Worm (Caenorhabditis elegans) whole organism, mixed stage, embryonic: ENCODE measurements around the gene F39D8.3.

Experiments used
- M03D4.4 ChIP-seq: sonication (generic microtip); optimal IDR thresholded peaks from 2 replicates; lab custom pipeline; 2017; ENCODE audit warnings: mild to moderate bottlenecking, missing genetic modification characterization, missing compliant biosample characterization
- ceh-39 ChIP-seq: fragments of 150-350 bp; optimal IDR thresholded peaks from 2 replicates; lab custom pipeline; 2014; ENCODE audit warnings: missing biosample characterization, missing genetic modification characterization
- ceh-43 ChIP-seq: fragments of 200-800 bp; sonication (Bioruptor generic); optimal IDR thresholded peaks from 2 replicates; lab custom pipeline; 2018; ENCODE audit warnings: mild to moderate bottlenecking, missing genetic modification characterization, moderate library complexity, missing compliant biosample characterization
- ces-1 ChIP-seq: fragments of 150-350 bp; optimal IDR thresholded peaks from 2 replicates; lab custom pipeline; 2014; ENCODE audit warnings: missing biosample characterization, missing genetic modification reagents, missing genetic modification characterization
- cnd-1 ChIP-seq: fragments of 200-800 bp; sonication (Bioruptor generic); optimal IDR thresholded peaks from 2 replicates; lab custom pipeline; 2018; ENCODE audit warnings: mild to moderate bottlenecking, missing genetic modification characterization, missing compliant biosample characterization
- elt-1 ChIP-seq: sonication (generic microtip); optimal IDR thresholded peaks from 2 replicates; lab custom pipeline; 2017; ENCODE audit warnings: missing genetic modification characterization, mild to moderate bottlenecking, missing compliant biosample characterization, antibody characterized with exemption, moderate library complexity, borderline replicate concordance; ENCODE audit not compliant: insufficient read depth
- elt-3 ChIP-seq: fragments of 150-350 bp; optimal IDR thresholded peaks from 2 replicates; lab custom pipeline; 2014; ENCODE audit warnings: missing biosample characterization, missing genetic modification characterization
- flh-1 ChIP-seq: fragments of 200-800 bp; sonication (Bioruptor generic); optimal IDR thresholded peaks from 2 replicates; lab custom pipeline; 2018; ENCODE audit warnings: mild to moderate bottlenecking, missing genetic modification characterization, moderate library complexity, missing compliant biosample characterization
- ham-2 ChIP-seq: fragments of 200-800 bp; sonication (Bioruptor generic); optimal IDR thresholded peaks from 2 replicates; lab custom pipeline; 2018; ENCODE audit warnings: mild to moderate bottlenecking, missing genetic modification characterization, missing compliant biosample characterization
- hlh-1 ChIP-seq: fragments of 150-350 bp; optimal IDR thresholded peaks from 2 replicates; lab custom pipeline; 2014; ENCODE audit warnings: missing biosample characterization, missing genetic modification reagents, missing genetic modification characterization
- lin-32 ChIP-seq: fragments of 200-800 bp; sonication (Bioruptor generic); optimal IDR thresholded peaks from 2 replicates; lab custom pipeline; 2018; ENCODE audit warnings: mild to moderate bottlenecking, missing genetic modification characterization, missing compliant biosample characterization
- lsy-2 ChIP-seq: fragments of 150-350 bp; optimal IDR thresholded peaks from 2 replicates; lab custom pipeline; 2014; ENCODE audit warnings: missing biosample characterization, missing genetic modification characterization
- mab-5 ChIP-seq: fragments of 150-350 bp; optimal IDR thresholded peaks from 2 replicates; lab custom pipeline; 2014; ENCODE audit warnings: missing biosample characterization, missing genetic modification characterization
- mep-1 ChIP-seq: fragments of 150-350 bp; optimal IDR thresholded peaks from 2 replicates; lab custom pipeline; 2017; ENCODE audit warnings: missing biosample characterization, missing genetic modification reagents, missing genetic modification characterization, inconsistent platforms
- mls-2 ChIP-seq: sonication (generic microtip); optimal IDR thresholded peaks from 2 replicates; lab custom pipeline; 2016; ENCODE audit warnings: mild to moderate bottlenecking, missing genetic modification characterization, moderate library complexity, missing compliant biosample characterization
- nhr-237 ChIP-seq: fragments of 150-350 bp; optimal IDR thresholded peaks from 2 replicates; lab custom pipeline; 2014; ENCODE audit warnings: missing biosample characterization, missing genetic modification characterization
- nhr-76 ChIP-seq: sonication (generic microtip); optimal IDR thresholded peaks from 2 replicates; lab custom pipeline; 2017; ENCODE audit warnings: missing biosample characterization, missing genetic modification characterization
- pha-4 ChIP-seq: fragments of 150-350 bp; optimal IDR thresholded peaks from 2 replicates; lab custom pipeline; 2018; ENCODE audit warnings: missing biosample characterization, missing genetic modification reagents, missing genetic modification characterization
- sem-2 ChIP-seq: fragments of 200-800 bp; sonication (Bioruptor generic); optimal IDR thresholded peaks from 2 replicates; lab custom pipeline; 2018; ENCODE audit warnings: mild to moderate bottlenecking, missing genetic modification characterization, missing compliant biosample characterization
- snpc-4 ChIP-seq: fragments of 150-350 bp; optimal IDR thresholded peaks from 2 replicates; lab custom pipeline; 2014; ENCODE audit warnings: missing biosample characterization, missing genetic modification characterization
- sptf-1 ChIP-seq: sonication (generic microtip); optimal IDR thresholded peaks from 2 replicates; lab custom pipeline; 2017; ENCODE audit warnings: mild to moderate bottlenecking, missing genetic modification characterization, moderate library complexity, missing compliant biosample characterization
- tbx-8 ChIP-seq: fragments of 200-800 bp; sonication (Bioruptor generic); optimal IDR thresholded peaks from 2 replicates; lab custom pipeline; 2018; ENCODE audit warnings: mild to moderate bottlenecking, missing genetic modification characterization, moderate library complexity, missing compliant biosample characterization
- unc-120 ChIP-seq: sonication (generic microtip); optimal IDR thresholded peaks from 2 replicates; lab custom pipeline; 2017; ENCODE audit warnings: missing genetic modification characterization, missing compliant biosample characterization; ENCODE audit not compliant: poor library complexity, severe bottlenecking
- unc-39 ChIP-seq: fragments of 150-350 bp; optimal IDR thresholded peaks from 2 replicates; lab custom pipeline; 2014; ENCODE audit warnings: missing biosample characterization, missing genetic modification characterization
- unc-62 ChIP-seq: fragments of 150-350 bp; optimal IDR thresholded peaks from 2 replicates; lab custom pipeline; 2014; ENCODE audit warnings: missing biosample characterization, missing genetic modification reagents, missing genetic modification characterization
- zip-8 ChIP-seq: fragments of 150-350 bp; optimal IDR thresholded peaks from 2 replicates; lab custom pipeline; 2014; ENCODE audit warnings: missing biosample characterization, missing genetic modification characterization

Gene F39D8.3

ce11 chrX:15420671-15421070, at the start of gene F39D8.3:
TSS of gene F39D8.3 (plus strand) at chrX:15420971.
- TF ChIP-seq unc-39 (tag; lab: Kevin White, UChicago) = no peak
- TF ChIP-seq nhr-237 (tag; lab: Kevin White, UChicago) = no peak
- TF ChIP-seq cnd-1 (tag; lab: Kevin White, UChicago) = no peak
- TF ChIP-seq nhr-76 (tag; lab: Kevin White, UChicago) = no peak
- no peak for TF ChIP-seq mab-5 (tag; lab: Kevin White, UChicago)
- no peak for TF ChIP-seq flh-1 (GFP tag; lab: Kevin White, UChicago)
- TF ChIP-seq mls-2 (tag; lab: Kevin White, UChicago) = no peak
- TF ChIP-seq mep-1 (tag; lab: Kevin White, UChicago) = no peak
- TF ChIP-seq pha-4 (tag; lab: Kevin White, UChicago) = no peak
- TF ChIP-seq sem-2 (GFP tag; lab: Kevin White, UChicago) = no peak
- TF ChIP-seq elt-3 (tag; lab: Kevin White, UChicago) = no peak
- TF ChIP-seq lin-32 = no peak
- TF ChIP-seq ceh-39 (tag; lab: Kevin White, UChicago) = no peak
- TF ChIP-seq unc-120 = no peak
- TF ChIP-seq tbx-8 = no peak
- TF ChIP-seq ceh-43 (GFP tag; lab: Kevin White, UChicago) = no peak
- TF ChIP-seq snpc-4 = no peak

- TF ChIP-seq elt-3 (tag; lab: Kevin White, UChicago) (no peak), ham-2 (GFP tag; lab: Kevin White, UChicago) (no peak), sem-2 (GFP tag; lab: Kevin White, UChicago) (no peak), lsy-2 (tag; lab: Kevin White, UChicago) (no peak), nhr-237 (tag; lab: Kevin White, UChicago) (no peak), M03D4.4 (no peak)
Observed at ce11 chrX:15372772-15373171, 48.0 kb upstream of the F39D8.3 start.

DNA sequence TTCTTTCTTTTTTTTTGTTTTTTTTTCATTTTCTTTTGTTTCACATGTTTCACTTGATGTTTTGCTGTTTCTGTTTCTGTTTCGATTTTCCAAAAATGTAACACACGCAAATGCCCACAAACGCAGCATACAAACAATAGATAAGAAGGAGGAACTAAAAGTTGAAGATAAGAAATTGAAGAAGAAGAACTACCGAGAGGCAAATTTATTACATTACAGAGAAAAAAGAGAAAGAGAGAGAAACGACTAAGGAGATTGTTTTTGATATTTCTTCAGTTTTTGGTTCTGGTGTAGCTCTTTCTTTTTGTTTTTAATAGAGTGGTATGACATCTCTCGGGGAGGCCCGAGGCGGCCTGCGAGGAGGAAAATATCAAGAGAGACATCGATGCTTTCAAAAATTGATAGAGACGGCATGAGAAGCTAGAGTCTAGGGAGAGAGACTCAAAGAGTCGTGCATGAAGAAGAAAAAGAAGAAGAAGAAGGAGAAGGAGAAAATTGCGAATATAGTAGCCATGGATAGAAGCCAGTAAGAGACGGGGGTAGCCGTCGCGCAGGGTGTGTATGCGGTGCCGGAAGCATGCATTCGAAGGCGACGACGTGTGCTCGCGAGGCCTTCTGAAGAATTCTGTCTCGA, 47.2 kb upstream of the F39D8.3 start:
- TF ChIP-seq tbx-8 (no peak), ham-2 (GFP tag; lab: Kevin White, UChicago) (peak; percentile 18), ces-1 (GFP tag; lab: Kevin White, UChicago) (peak; percentile 51), sptf-1 (tag; lab: Kevin White, UChicago) (no peak), mls-2 (tag; lab: Kevin White, UChicago) (peak; percentile 59), snpc-4 (no peak), zip-8 (tag; lab: Kevin White, UChicago) (no peak), pha-4 (tag; lab: Kevin White, UChicago) (no peak), M03D4.4 (peak; percentile 34)

- no peak for TF ChIP-seq ceh-43 (GFP tag; lab: Kevin White, UChicago)
- no peak for TF ChIP-seq cnd-1 (tag; lab: Kevin White, UChicago)
- TF ChIP-seq mls-2 (tag; lab: Kevin White, UChicago) = no peak
- TF ChIP-seq hlh-1 (tag; lab: Kevin White, UChicago) = no peak
- TF ChIP-seq elt-1 (tag; lab: Kevin White, UChicago) = peak; percentile 85
Observed at ce11 chrX:15374668-15375208, 46.0 kb upstream of the F39D8.3 start.

- TF ChIP-seq ceh-39 (tag; lab: Kevin White, UChicago) (no peak), ceh-43 (GFP tag; lab: Kevin White, UChicago) (no peak)
Observed at ce11 chrX:15375299-15375698, 45.5 kb upstream of the F39D8.3 start.

ce11 chrX:15376580-15376979, 44.2 kb upstream of the F39D8.3 start:
- peak; percentile 63 for TF ChIP-seq pha-4 (tag; lab: Kevin White, UChicago)
- TF ChIP-seq unc-62 (GFP tag; lab: Kevin White, UChicago) = no peak
- no peak for TF ChIP-seq lsy-2 (tag; lab: Kevin White, UChicago)

- TF ChIP-seq mep-1 (tag; lab: Kevin White, UChicago) (no peak), M03D4.4 (no peak)
Observed at ce11 chrX:15377724-15378123, 43.0 kb upstream of the F39D8.3 start, which contains the start of gene svh-5. TSS of gene svh-5 (minus strand) at chrX:15377824.
